Fruit fly (Drosophila melanogaster) Kc167 (cell line): Measurements from ENCODE around the gene CG5194.

ENCODE experiments used
- Myc ChIP-seq: fragments of >200 bp; optimal IDR thresholded peaks from 2 replicates; lab custom pipeline; 2017; ENCODE audit warnings: missing external identifiers
- h ChIP-seq: fragments of >200 bp; optimal IDR thresholded peaks from 3 replicates; lab custom pipeline; 2018; ENCODE audit warnings: missing external identifiers
- insv ChIP-seq: fragments of >200 bp; optimal IDR thresholded peaks from 3 replicates; lab custom pipeline; 2018; ENCODE audit warnings: missing external identifiers
- psq ChIP-seq: fragments of >200 bp; optimal IDR thresholded peaks from 2 replicates; lab custom pipeline; 2017; ENCODE audit warnings: missing external identifiers

- no peak for TF ChIP-seq Myc (lab: Kevin White, UChicago)
- no peak for TF ChIP-seq insv (lab: Kevin White, UChicago)
- no peak for TF ChIP-seq psq (lab: Kevin White, UChicago)
- TF ChIP-seq h, result no peak
Observed at dm6 chr3L:8979780-8980179, 29.9 kb downstream of the CG5194 start, which contains the start of gene CG5644.
